Worm (Caenorhabditis elegans) whole organism, young adult: Measurements from ENCODE around the gene Y54G2A.18.

Source experiments
- B0035.1 ChIP-seq: sonication (generic microtip); optimal IDR thresholded peaks from 2 replicates; lab custom pipeline; 2016; ENCODE audit warnings: missing genetic modification characterization, mild to moderate bottlenecking, missing compliant biosample characterization, missing genotype, missing genetic modification reagents
- C17E4.6 ChIP-seq: fragments of 200-800 bp; sonication (Bioruptor generic); IDR thresholded peaks from 2 replicates; pipeline ENCODE4 v1.3.6; 2022; ENCODE audit warnings: missing genetic modification reagents, missing genetic modification characterization, missing compliant biosample characterization
- D2030.7 ChIP-seq: fragments of 200-800 bp; sonication (Bioruptor generic); IDR thresholded peaks from 2 replicates; pipeline ENCODE4 v1.3.6; 2022; ENCODE audit warnings: missing genetic modification reagents, missing genetic modification characterization, missing compliant biosample characterization
- F10E7.11 ChIP-seq: sonication (generic microtip); optimal IDR thresholded peaks from 2 replicates; lab custom pipeline; 2017; ENCODE audit warnings: mild to moderate bottlenecking, missing genetic modification characterization, moderate library complexity, missing compliant biosample characterization
- F23B12.7 ChIP-seq: sonication (generic microtip); optimal IDR thresholded peaks from 2 replicates; lab custom pipeline; 2017; ENCODE audit warnings: missing genetic modification characterization, mild to moderate bottlenecking, missing compliant biosample characterization, antibody characterized with exemption, moderate library complexity; ENCODE audit not compliant: insufficient read depth
- F37B4.10 ChIP-seq: fragments of 200-800 bp; sonication (Bioruptor generic); IDR thresholded peaks from 2 replicates; pipeline ENCODE4 v1.3.6; 2022; ENCODE audit warnings: missing genetic modification characterization, missing compliant biosample characterization
- F49E8.2 ChIP-seq: sonication (generic microtip); optimal IDR thresholded peaks from 3 replicates; lab custom pipeline; 2017; ENCODE audit warnings: missing genetic modification characterization, mild to moderate bottlenecking, missing compliant biosample characterization, antibody characterized with exemption, moderate library complexity; ENCODE audit not compliant: insufficient read depth
- K11D2.4 ChIP-seq: fragments of 200-800 bp; sonication (Bioruptor generic); IDR thresholded peaks from 2 replicates; pipeline ENCODE4 v1.3.6; 2022; ENCODE audit warnings: missing genetic modification reagents, missing genetic modification characterization, missing compliant biosample characterization
- K12H6.12 ChIP-seq: fragments of 200-800 bp; sonication (Bioruptor generic); optimal IDR thresholded peaks from 2 replicates; lab custom pipeline; 2018; ENCODE audit warnings: mild to moderate bottlenecking, missing genetic modification characterization, missing compliant biosample characterization
- Y79H2A.3 ChIP-seq: fragments of 200-800 bp; sonication (Bioruptor generic); conservative IDR thresholded peaks from 2 replicates; pipeline ENCODE4 v1.3.6; 2022; ENCODE audit warnings: missing genetic modification reagents, missing genetic modification characterization, missing compliant biosample characterization
- ZK185.1 ChIP-seq: sonication (generic microtip); optimal IDR thresholded peaks from 2 replicates; lab custom pipeline; 2016; ENCODE audit warnings: mild to moderate bottlenecking, missing genetic modification characterization, missing compliant biosample characterization; ENCODE audit not compliant: poor library complexity, severe bottlenecking
- akir-1 ChIP-seq: fragments of 200-800 bp; sonication (Bioruptor generic); optimal IDR thresholded peaks from 2 replicates; lab custom pipeline; 2018; ENCODE audit warnings: mild to moderate bottlenecking, missing genetic modification characterization, moderate library complexity, missing compliant biosample characterization
- ama-1 ChIP-seq, 3 experiments: fragments of 150-350 bp in 1 of 3; sonication (generic microtip) in 2 of 3; optimal IDR thresholded peaks; 2 replicates each; lab custom pipeline; 2014 to 2018; ENCODE audit warnings: missing biosample characterization in 2 of 3, missing genetic modification characterization in 2 of 3, missing genetic modification reagents in 2 of 3
- attf-5 ChIP-seq: fragments of 200-800 bp; sonication (Bioruptor generic); optimal IDR thresholded peaks from 2 replicates; lab custom pipeline; 2018; ENCODE audit warnings: mild to moderate bottlenecking, missing genetic modification characterization, missing compliant biosample characterization
- bed-2 ChIP-seq: fragments of 200-800 bp; sonication (Bioruptor generic); IDR thresholded peaks from 2 replicates; pipeline ENCODE4 v1.3.6; 2022; ENCODE audit warnings: missing genetic modification reagents, missing genetic modification characterization, missing compliant biosample characterization
- cebp-1 ChIP-seq, 2 experiments: fragments of 200-800 bp in 1 of 2; sonication (Bioruptor generic) in 1 of 2; sonication (generic microtip) in 1 of 2; IDR thresholded peaks in 1 of 2; optimal IDR thresholded peaks in 1 of 2; 2 replicates each; pipeline versions ENCODE4 v1.3.6 to Lab custom; 2017 to 2022; ENCODE audit warnings: missing compliant biosample characterization in 2 of 2, missing genetic modification characterization in 2 of 2, mild to moderate bottlenecking in 1 of 2, missing genetic modification reagents in 1 of 2, moderate library complexity in 1 of 2
- cebp-2 ChIP-seq: fragments of 200-800 bp; sonication (Bioruptor generic); IDR thresholded peaks from 2 replicates; pipeline ENCODE4 v1.3.6; 2022; ENCODE audit warnings: missing genetic modification characterization, missing compliant biosample characterization
- ceh-58 ChIP-seq: fragments of 200-800 bp; sonication (Bioruptor generic); IDR thresholded peaks from 2 replicates; pipeline ENCODE4 v1.3.6; 2022; ENCODE audit warnings: missing genetic modification characterization, missing compliant biosample characterization
- die-1 ChIP-seq: sonication (generic microtip); optimal IDR thresholded peaks from 2 replicates; lab custom pipeline; 2016; ENCODE audit warnings: missing genotype, mild to moderate bottlenecking, missing genetic modification characterization, missing compliant biosample characterization
- dpl-1 ChIP-seq: fragments of 150-350 bp; optimal IDR thresholded peaks from 2 replicates; lab custom pipeline; 2014; ENCODE audit warnings: missing biosample characterization, missing genetic modification reagents, missing genetic modification characterization
- efl-1 ChIP-seq: fragments of 150-350 bp; optimal IDR thresholded peaks from 2 replicates; lab custom pipeline; 2014; ENCODE audit warnings: missing biosample characterization, missing genetic modification reagents, missing genetic modification characterization
- egl-44 ChIP-seq: fragments of 200-800 bp; sonication (Bioruptor generic); IDR thresholded peaks from 2 replicates; pipeline ENCODE4 v1.3.6; 2022; ENCODE audit warnings: missing genetic modification reagents, missing genetic modification characterization, missing compliant biosample characterization
- hlh-26 ChIP-seq: fragments of 200-800 bp; sonication (Bioruptor generic); conservative IDR thresholded peaks from 2 replicates; pipeline ENCODE4 v1.3.6; 2022; ENCODE audit warnings: missing genetic modification reagents, missing genetic modification characterization, missing compliant biosample characterization
- hmg-1.2 ChIP-seq: fragments of 200-800 bp; sonication (Bioruptor generic); IDR thresholded peaks from 2 replicates; pipeline ENCODE4 v1.3.6; 2022; ENCODE audit warnings: missing genetic modification reagents, missing genetic modification characterization, missing compliant biosample characterization
- hmg-20 ChIP-seq: fragments of 200-800 bp; sonication (Bioruptor generic); IDR thresholded peaks from 2 replicates; pipeline ENCODE4 v1.3.6; 2022; ENCODE audit warnings: missing genetic modification reagents, missing genetic modification characterization, missing compliant biosample characterization
- let-607 ChIP-seq, 2 experiments: fragments of 200-800 bp in 1 of 2; sonication (Bioruptor generic) in 1 of 2; sonication (generic microtip) in 1 of 2; optimal IDR thresholded peaks; 2 replicates each; lab custom pipeline; 2016 to 2018; ENCODE audit warnings: mild to moderate bottlenecking in 2 of 2, missing compliant biosample characterization in 2 of 2, missing genetic modification characterization in 2 of 2, moderate library complexity in 2 of 2, missing genotype in 1 of 2
- lin-26 ChIP-seq: fragments of 200-800 bp; sonication (Bioruptor generic); IDR thresholded peaks from 2 replicates; pipeline ENCODE4 v1.3.6; 2022; ENCODE audit warnings: missing genetic modification reagents, missing genetic modification characterization, missing compliant biosample characterization
- lin-54 ChIP-seq: fragments of 200-800 bp; sonication (Bioruptor generic); optimal IDR thresholded peaks from 2 replicates; lab custom pipeline; 2018; ENCODE audit warnings: mild to moderate bottlenecking, missing genetic modification characterization, missing compliant biosample characterization
- lsl-1 ChIP-seq: fragments of 200-800 bp; sonication (Bioruptor generic); optimal IDR thresholded peaks from 2 replicates; lab custom pipeline; 2018; ENCODE audit warnings: mild to moderate bottlenecking, missing genetic modification characterization, moderate library complexity, missing compliant biosample characterization
- lsy-27 ChIP-seq: sonication (generic microtip); optimal IDR thresholded peaks from 2 replicates; lab custom pipeline; 2017; ENCODE audit warnings: missing genetic modification characterization, mild to moderate bottlenecking, missing compliant biosample characterization, antibody characterized with exemption, missing genotype, borderline replicate concordance; ENCODE audit not compliant: insufficient read depth
- madf-10 ChIP-seq: sonication (generic microtip); optimal IDR thresholded peaks from 2 replicates; lab custom pipeline; 2016; ENCODE audit warnings: mild to moderate bottlenecking, missing genetic modification characterization, missing compliant biosample characterization
- madf-8 ChIP-seq: fragments of 200-800 bp; sonication (Bioruptor generic); conservative IDR thresholded peaks from 2 replicates; pipeline ENCODE4 v1.3.6; 2022; ENCODE audit warnings: missing genetic modification reagents, missing genetic modification characterization, missing compliant biosample characterization
- mes-4 ChIP-seq: sonication (generic microtip); optimal IDR thresholded peaks from 2 replicates; lab custom pipeline; 2016; ENCODE audit warnings: missing genotype, missing genetic modification characterization, missing compliant biosample characterization
- pbrm-1 ChIP-seq: fragments of 200-800 bp; sonication (Bioruptor generic); IDR thresholded peaks from 2 replicates; pipeline ENCODE4 v1.3.6; 2022; ENCODE audit warnings: missing genetic modification reagents, missing genetic modification characterization, missing compliant biosample characterization
- pha-4 ChIP-seq: fragments of 150-350 bp; sonication (generic microtip); optimal IDR thresholded peaks from 2 replicates; lab custom pipeline; 2014; ENCODE audit warnings: missing biosample characterization, missing genetic modification reagents, missing genetic modification characterization
- snpc-1.3 ChIP-seq: sonication (generic microtip); optimal IDR thresholded peaks from 2 replicates; lab custom pipeline; 2017; ENCODE audit warnings: missing genetic modification characterization, mild to moderate bottlenecking, missing compliant biosample characterization, antibody characterized with exemption, moderate library complexity, missing genotype, missing genetic modification reagents; ENCODE audit not compliant: insufficient read depth
- snpc-4 ChIP-seq, 5 experiments: fragments of 150-350 bp in 1 of 5; sonication (generic microtip) in 4 of 5; optimal IDR thresholded peaks; 2 replicates each; lab custom pipeline; 2014 to 2018; ENCODE audit warnings: missing genetic modification characterization in 5 of 5, missing biosample characterization in 3 of 5, antibody characterized with exemption in 2 of 5, mild to moderate bottlenecking in 2 of 5, missing compliant biosample characterization in 2 of 5, missing genotype in 2 of 5, moderate library complexity in 2 of 5, missing genetic modification reagents in 1 of 5
- somi-1 ChIP-seq: fragments of 200-800 bp; sonication (Bioruptor generic); optimal IDR thresholded peaks from 2 replicates; lab custom pipeline; 2018; ENCODE audit warnings: mild to moderate bottlenecking, missing genetic modification characterization, missing compliant biosample characterization
- tbx-9 ChIP-seq: sonication (generic microtip); optimal IDR thresholded peaks from 2 replicates; lab custom pipeline; 2016; ENCODE audit warnings: borderline replicate concordance, missing genetic modification characterization, inconsistent platforms, missing compliant biosample characterization
- xnd-1 ChIP-seq: sonication (generic microtip); optimal IDR thresholded peaks from 2 replicates; lab custom pipeline; 2016; ENCODE audit warnings: missing genotype, missing genetic modification reagents, missing genetic modification characterization, missing compliant biosample characterization
- ztf-22 ChIP-seq: fragments of 200-800 bp; sonication (Bioruptor generic); optimal IDR thresholded peaks from 2 replicates; lab custom pipeline; 2018; ENCODE audit warnings: mild to moderate bottlenecking, missing genetic modification characterization, moderate library complexity, missing compliant biosample characterization
- ztf-25 ChIP-seq: fragments of 200-800 bp; sonication (Bioruptor generic); IDR thresholded peaks from 2 replicates; pipeline ENCODE4 v1.3.6; 2022; ENCODE audit warnings: missing genetic modification reagents, missing genetic modification characterization, missing compliant biosample characterization
- ztf-26 ChIP-seq: sonication (generic microtip); optimal IDR thresholded peaks from 2 replicates; lab custom pipeline; 2017; ENCODE audit warnings: missing genetic modification characterization, missing compliant biosample characterization

The Y54G2A.18 gene

ce11 chrIV:2928409-2928808, 36.1 kb upstream of the Y54G2A.18 start, which contains the start of gene manf-1 (continued):
- TF ChIP-seq snpc-4 (GFP tag; optimal IDR thresholded peaks at IDR 0.05; lab: Kevin White, UChicago) (no peak), snpc-4 (tag; optimal IDR thresholded peaks at IDR 0.05; lab: Kevin White, UChicago) (peak in 1 of 4 experiments; percentile 72), F37B4.10 (GFP tag; lab: Robert Waterston, UW) (no peak), madf-10 (no peak), K11D2.4 (GFP tag; lab: Robert Waterston, UW) (peak; percentile 77), ztf-25 (GFP tag; lab: Robert Waterston, UW) (no peak), pbrm-1 (GFP tag; lab: Robert Waterston, UW) (peak; percentile 77), somi-1 (GFP tag; lab: Kevin White, UChicago) (no peak), Y79H2A.3 (GFP tag; lab: Robert Waterston, UW) (no peak), hmg-1.2 (peak; percentile 45; the same call in 1 of the 2 replicates), let-607 (tag; optimal IDR thresholded peaks at IDR 0.05; lab: Kevin White, UChicago) (peak; percentile 78 to 88), tbx-9 (tag; lab: Kevin White, UChicago) (no peak), ceh-58 (GFP tag; lab: Robert Waterston, UW) (no peak), madf-8 (GFP tag; lab: Robert Waterston, UW) (0 out of 2 replicates have a peak, but pooled peaks have one; percentile 12), efl-1 (GFP tag; lab: Kevin White, UChicago) (no peak), pha-4 (tag; lab: Kevin White, UChicago) (no peak), F49E8.2 (tag; lab: Kevin White, UChicago) (no peak), cebp-1 (GFP tag; IDR thresholded peaks at IDR 0.05; lab: Robert Waterston, UW) (no peak), cebp-1 (tag; optimal IDR thresholded peaks at IDR 0.05; lab: Kevin White, UChicago) (peak; percentile 67), mes-4 (tag; lab: Kevin White, UChicago) (no peak), egl-44 (GFP tag; lab: Robert Waterston, UW) (no peak), hlh-26 (GFP tag; lab: Robert Waterston, UW) (no peak), D2030.7 (0 out of 2 replicates have a peak, but pooled peaks have one; percentile 9), K12H6.12 (peak; percentile 26), F10E7.11 (no peak), ztf-22 (GFP tag; lab: Kevin White, UChicago) (no peak), die-1 (tag; lab: Kevin White, UChicago) (no peak), snpc-1.3 (no peak), ZK185.1 (tag; lab: Kevin White, UChicago) (no peak), cebp-2 (GFP tag; lab: Robert Waterston, UW) (no peak), B0035.1 (no peak), lin-54 (GFP tag; lab: Kevin White, UChicago) (peak; percentile 60), ama-1 (optimal IDR thresholded peaks at IDR 0.05; lab: Kevin White, UChicago) (peak; percentile 26), ama-1 (GFP tag; optimal IDR thresholded peaks at IDR 0.05; lab: Kevin White, UChicago) (no peak), lsy-27 (tag; lab: Kevin White, UChicago) (no peak), F23B12.7 (peak; percentile 2), lsl-1 (GFP tag; lab: Kevin White, UChicago) (peak; percentile 51), dpl-1 (GFP tag; lab: Kevin White, UChicago) (no peak), xnd-1 (tag; lab: Kevin White, UChicago) (no peak), bed-2 (GFP tag; lab: Robert Waterston, UW) (no peak), ztf-26 (tag; lab: Kevin White, UChicago) (no peak), C17E4.6 (GFP tag; lab: Robert Waterston, UW) (0 out of 2 replicates have a peak, but pooled peaks have one; percentile 29), akir-1 (GFP tag; lab: Kevin White, UChicago) (no peak), hmg-20 (GFP tag; lab: Robert Waterston, UW) (no peak), attf-5 (peak; percentile 35), lin-26 (GFP tag; lab: Robert Waterston, UW) (no peak)
